Fruit fly (Drosophila melanogaster) whole organism, larva: ENCODE measurements around the gene Dip-C.

Source experiments
- noc ChIP-seq: fragments of 200-800 bp; sonication (Bioruptor generic); optimal IDR thresholded peaks from 3 replicates; lab custom pipeline; 2019; ENCODE audit warnings: missing biosample characterization, mild to moderate bottlenecking, missing genetic modification characterization, moderate library complexity

The Dip-C gene

dm6 chr3R:12413274-12413958, at the start of gene Dip-C, which contains the start of gene pps:
TSS of gene Dip-C (minus strand) at chr3R:12413759.
TSS of gene pps (plus strand) at chr3R:12413828.
- no peak for TF ChIP-seq noc (tag; lab: Kevin White, UChicago)

dm6 chr3R:12459879-12460522, 46.4 kb upstream of the Dip-C start, which contains the start of the genes CG5961 and Polr3C:
TSS of gene CG5961 (minus strand) at chr3R:12460294.
TSS of gene Polr3C (plus strand) at chr3R:12460414.
- TF ChIP-seq noc (tag; lab: Kevin White, UChicago): no peak

DNA sequence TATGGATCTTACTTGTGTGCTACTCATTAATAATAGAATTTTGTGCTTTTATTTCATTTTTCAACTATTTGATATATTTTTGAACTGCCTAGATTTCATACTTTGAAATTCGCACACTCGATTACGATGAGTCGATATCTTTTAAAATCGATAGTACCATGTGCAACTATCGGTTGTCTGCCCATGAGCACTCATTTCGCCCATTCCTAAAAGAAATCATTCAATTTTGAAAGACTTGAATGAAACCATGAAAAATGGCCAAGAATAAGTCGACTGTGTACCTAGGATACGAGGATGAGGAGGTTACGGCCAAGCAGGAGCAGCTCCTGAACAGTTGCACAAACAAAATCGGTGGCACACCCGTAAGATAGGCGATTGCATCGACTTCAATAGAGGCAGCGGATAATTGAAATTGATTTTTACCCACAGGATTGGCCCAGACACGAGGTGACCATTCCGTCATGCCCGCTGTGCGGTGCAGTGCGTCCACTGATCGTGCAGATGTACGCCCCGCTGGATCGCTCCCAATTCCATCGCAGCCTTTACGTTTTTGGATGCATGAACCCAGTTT, 42.9 kb upstream of the Dip-C start, which contains the start of gene trus:
TSS of gene trus (plus strand) at position 204 of the 571 bp plus-strand sequence.
- TF ChIP-seq noc (tag; lab: Kevin White, UChicago): no peak

DNA sequence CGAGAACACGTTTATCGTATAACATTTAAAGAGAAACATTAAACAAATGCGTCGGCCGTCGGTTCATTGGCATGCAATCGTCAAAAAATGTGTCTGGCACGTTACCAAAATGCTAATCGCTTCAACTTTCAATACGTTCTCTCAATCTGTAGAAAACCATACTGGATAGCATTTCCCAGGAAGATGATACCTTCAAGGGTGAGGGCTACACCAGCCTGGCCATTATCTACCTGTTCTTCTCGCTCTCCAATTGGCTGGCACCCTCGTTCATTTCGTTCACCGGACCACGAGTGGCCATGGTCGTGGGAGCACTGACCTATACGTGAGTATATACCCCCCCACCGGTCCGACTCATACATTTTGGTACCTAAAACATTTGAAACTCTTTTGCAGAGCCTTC, 40.9 kb upstream of the Dip-C start:
- no peak for TF ChIP-seq noc (tag; lab: Kevin White, UChicago)

dm6 chr3R:12451888-12452514, 38.4 kb upstream of the Dip-C start, which contains the start of gene CG5509:
TSS of gene CG5509 (plus strand) at chr3R:12452464.
- TF ChIP-seq noc (tag; lab: Kevin White, UChicago): no peak

DNA sequence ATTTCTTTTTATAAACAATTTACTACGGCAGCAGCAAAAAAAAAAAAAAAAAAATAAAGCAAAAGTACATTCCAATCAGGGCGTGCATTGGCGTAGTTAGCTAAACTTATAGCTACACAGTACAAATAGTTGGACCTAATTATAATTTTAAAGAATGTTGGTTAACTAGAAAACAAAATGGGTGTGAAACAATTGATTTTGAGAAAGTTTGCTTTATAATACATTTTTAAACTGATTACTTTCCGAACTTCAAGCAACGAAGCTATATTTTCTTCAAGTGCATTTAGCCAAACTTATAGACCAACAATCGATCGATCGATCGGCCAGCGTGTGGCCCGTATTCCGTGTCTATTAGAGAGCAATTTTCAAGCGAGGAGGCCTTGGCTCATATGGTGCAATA, 37.8 kb upstream of the Dip-C start:
- TF ChIP-seq noc (tag; lab: Kevin White, UChicago): no peak

- no peak for TF ChIP-seq noc (tag; lab: Kevin White, UChicago)
Observed at dm6 chr3R:12450713-12451259, 37.2 kb upstream of the Dip-C start.

- TF ChIP-seq noc (tag; lab: Kevin White, UChicago): no peak
Observed at dm6 chr3R:12449617-12450242, 36.2 kb upstream of the Dip-C start.

DNA sequence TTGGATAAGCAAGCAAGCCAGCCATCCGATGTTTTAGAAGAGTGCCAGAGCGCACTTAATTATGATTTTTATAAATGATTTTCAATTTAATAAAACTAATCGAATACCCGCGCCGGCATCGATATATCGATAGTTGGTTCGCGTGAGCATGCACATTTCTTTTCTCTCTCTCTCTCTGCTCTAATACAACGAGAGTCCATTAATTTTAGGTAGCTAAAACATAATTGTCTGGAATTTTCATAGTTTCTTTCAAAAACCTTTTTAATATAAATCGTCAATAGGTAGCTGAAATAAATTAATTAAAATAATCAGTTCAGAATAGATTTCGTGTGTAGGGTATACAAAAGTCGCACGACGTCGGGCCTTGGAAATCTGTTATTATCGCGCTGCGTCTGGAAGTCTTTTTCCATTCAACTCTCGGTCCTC, 35.3 kb upstream of the Dip-C start, which contains the start of gene CG18549:
TSS of gene CG18549 (plus strand) at position 408 of the 426 bp plus-strand sequence.
- peak; percentile 99 for TF ChIP-seq noc (tag; lab: Kevin White, UChicago)

- TF ChIP-seq noc (tag; lab: Kevin White, UChicago): no peak
Observed at dm6 chr3R:12448344-12448743, 34.8 kb upstream of the Dip-C start.

dm6 chr3R:12447353-12447752, 33.8 kb upstream of the Dip-C start, which contains the start of gene vrs:
TSS of gene vrs (plus strand) at chr3R:12447653.
- TF ChIP-seq noc (tag; lab: Kevin White, UChicago): no peak

DNA sequence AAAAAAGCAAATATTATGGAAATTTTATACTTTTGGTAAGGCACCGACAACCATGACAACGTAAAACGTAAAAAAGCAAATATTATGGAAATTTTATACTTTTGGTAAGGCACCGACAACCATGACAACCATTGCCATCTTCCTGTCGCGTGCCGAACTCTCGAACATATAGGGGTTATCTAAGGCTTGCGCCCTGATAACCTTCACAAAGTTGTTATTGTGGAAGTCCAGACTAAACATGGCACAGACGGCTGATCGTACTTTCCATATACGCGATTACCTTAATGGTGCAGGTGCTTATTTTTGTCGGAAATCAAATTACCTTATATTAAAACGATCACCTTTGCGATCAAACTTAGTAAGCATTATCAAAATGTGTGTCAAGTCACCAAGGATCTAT, 31.9 kb upstream of the Dip-C start:
- no peak for TF ChIP-seq noc (tag; lab: Kevin White, UChicago)

DNA sequence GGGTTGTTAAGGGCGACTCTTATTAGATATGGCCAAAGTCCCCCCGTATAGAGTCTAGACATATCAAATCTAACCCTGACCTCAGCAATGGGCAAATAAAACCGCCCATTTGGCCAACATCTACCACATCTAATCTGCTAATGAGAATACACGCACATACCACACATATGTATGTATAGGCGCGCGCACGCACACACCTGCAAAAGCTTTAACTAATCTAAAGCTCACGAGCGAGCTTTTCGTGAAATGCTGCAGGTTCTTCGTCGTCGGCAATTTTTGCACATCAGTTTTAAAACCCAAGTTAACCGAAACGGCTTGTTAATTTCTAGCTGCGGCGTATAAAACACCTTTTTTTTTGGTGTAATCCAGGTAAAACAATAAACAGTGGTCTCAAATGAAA, 30.2 kb upstream of the Dip-C start:
- no peak for TF ChIP-seq noc (tag; lab: Kevin White, UChicago)

- TF ChIP-seq noc (tag; lab: Kevin White, UChicago): peak; percentile 92
Observed at dm6 chr3R:12442601-12443533, 29.3 kb upstream of the Dip-C start.
